Worm (Caenorhabditis elegans) whole organism, early embryonic: ENCODE results near the gene ptc-3.

Experiments used
- B0310.2 ChIP-seq: sonication (generic microtip); optimal IDR thresholded peaks from 2 replicates; lab custom pipeline; 2016; ENCODE audit warnings: mild to moderate bottlenecking, missing genetic modification characterization, missing compliant biosample characterization
- F13C5.2 ChIP-seq: sonication (generic microtip); optimal IDR thresholded peaks from 2 replicates; lab custom pipeline; 2017; ENCODE audit warnings: mild to moderate bottlenecking, missing genetic modification characterization, inconsistent platforms, missing compliant biosample characterization
- aly-1 ChIP-seq: sonication (generic microtip); optimal IDR thresholded peaks from 2 replicates; lab custom pipeline; 2016; ENCODE audit warnings: missing genetic modification characterization, missing compliant biosample characterization
- ama-1 ChIP-seq: fragments of 150-350 bp; optimal IDR thresholded peaks from 2 replicates; lab custom pipeline; 2014
- ceh-13 ChIP-seq: fragments of 200-800 bp; sonication (Bioruptor generic); optimal IDR thresholded peaks from 2 replicates; lab custom pipeline; 2018; ENCODE audit warnings: mild to moderate bottlenecking, missing genetic modification characterization, missing compliant biosample characterization
- ceh-36 ChIP-seq: sonication (generic microtip); optimal IDR thresholded peaks from 2 replicates; lab custom pipeline; 2016; ENCODE audit warnings: missing genetic modification characterization, inconsistent platforms, missing compliant biosample characterization
- ets-7 ChIP-seq: sonication (generic microtip); optimal IDR thresholded peaks from 2 replicates; lab custom pipeline; 2016; ENCODE audit warnings: missing genotype, missing genetic modification characterization, missing compliant biosample characterization
- flt-1 ChIP-seq: fragments of 200-800 bp; sonication (Bioruptor generic); IDR thresholded peaks from 2 replicates; pipeline ENCODE4 v1.3.6; 2022; ENCODE audit warnings: missing genetic modification characterization, missing compliant biosample characterization
- hmbx-1 ChIP-seq: sonication (generic microtip); optimal IDR thresholded peaks from 2 replicates; lab custom pipeline; 2016; ENCODE audit warnings: mild to moderate bottlenecking, missing genetic modification characterization, missing compliant biosample characterization
- hmg-4 ChIP-seq: fragments of 200-800 bp; sonication (Bioruptor generic); optimal IDR thresholded peaks from 2 replicates; lab custom pipeline; 2018; ENCODE audit warnings: mild to moderate bottlenecking, missing genetic modification characterization, missing compliant biosample characterization
- hnd-1 ChIP-seq: sonication (generic microtip); optimal IDR thresholded peaks from 2 replicates; lab custom pipeline; 2016; ENCODE audit warnings: missing genetic modification characterization, missing compliant biosample characterization
- pes-1 ChIP-seq: fragments of 200-800 bp; sonication (Bioruptor generic); IDR thresholded peaks from 2 replicates; pipeline ENCODE4 v1.3.6; 2022; ENCODE audit warnings: missing genetic modification reagents, missing genetic modification characterization, missing compliant biosample characterization
- scrt-1 ChIP-seq: fragments of 200-800 bp; sonication (Bioruptor generic); IDR thresholded peaks from 2 replicates; pipeline ENCODE4 v1.3.6; 2022; ENCODE audit warnings: missing genetic modification characterization, missing compliant biosample characterization
- sea-1 ChIP-seq: fragments of 200-800 bp; sonication (Bioruptor generic); conservative IDR thresholded peaks from 2 replicates; pipeline ENCODE4 v1.3.6; 2022; ENCODE audit warnings: missing genetic modification characterization, missing compliant biosample characterization
- tbx-11 ChIP-seq: fragments of 200-800 bp; sonication (Bioruptor generic); IDR thresholded peaks from 2 replicates; pipeline ENCODE4 v1.3.6; 2022; ENCODE audit warnings: missing genetic modification characterization, missing compliant biosample characterization
- tbx-37 ChIP-seq: fragments of 200-800 bp; sonication (Bioruptor generic); conservative IDR thresholded peaks from 2 replicates; pipeline ENCODE4 v1.3.6; 2022; ENCODE audit warnings: missing genetic modification reagents, missing genetic modification characterization, missing compliant biosample characterization
- tra-4 ChIP-seq: sonication (generic microtip); optimal IDR thresholded peaks from 2 replicates; lab custom pipeline; 2017; ENCODE audit warnings: missing genetic modification characterization, missing compliant biosample characterization

Gene ptc-3

DNA sequence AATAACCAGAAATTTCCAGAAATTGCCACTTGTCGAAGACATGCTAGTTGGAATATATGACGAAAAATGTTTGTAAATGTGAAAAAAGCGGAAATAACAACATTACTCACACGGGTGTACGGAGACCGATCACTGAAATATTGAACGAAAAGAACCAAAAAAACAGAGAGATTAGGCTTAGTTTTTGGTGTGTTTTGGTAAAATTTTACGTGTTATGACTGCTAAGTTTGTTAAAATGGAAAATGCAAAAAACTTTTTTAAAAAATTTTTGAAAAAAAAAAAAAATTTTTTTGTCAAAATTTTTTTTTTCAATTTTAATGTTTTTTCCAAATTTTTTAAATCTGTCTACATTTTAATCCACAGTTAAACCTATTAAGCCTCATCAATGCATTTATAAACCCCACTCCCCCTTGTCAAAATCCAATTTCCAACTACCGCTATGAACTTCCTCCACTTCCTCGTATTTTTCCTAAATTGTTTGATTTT, 29.9 kb downstream of the ptc-3 start, which contains the start of the genes fut-4 and K12H6.10:
TSS of gene fut-4 (minus strand) at position 101 of the 486 bp plus-strand sequence.
TSS of gene K12H6.10 (plus strand) at position 436 of the 486 bp plus-strand sequence.
- TF ChIP-seq flt-1 (no peak), ceh-13 (no peak), tbx-11 (no peak), F13C5.2 (tag; lab: Kevin White, UChicago) (no peak), hmg-4 (GFP tag; lab: Kevin White, UChicago) (no peak), ama-1 (lab: Kevin White, UChicago) (no peak), tra-4 (tag; lab: Kevin White, UChicago) (no peak), aly-1 (tag; lab: Kevin White, UChicago) (no peak), B0310.2 (tag; lab: Kevin White, UChicago) (no peak), tbx-37 (GFP tag; lab: Robert Waterston, UW) (no peak), sea-1 (no peak), hnd-1 (tag; lab: Kevin White, UChicago) (no peak), scrt-1 (no peak)

DNA sequence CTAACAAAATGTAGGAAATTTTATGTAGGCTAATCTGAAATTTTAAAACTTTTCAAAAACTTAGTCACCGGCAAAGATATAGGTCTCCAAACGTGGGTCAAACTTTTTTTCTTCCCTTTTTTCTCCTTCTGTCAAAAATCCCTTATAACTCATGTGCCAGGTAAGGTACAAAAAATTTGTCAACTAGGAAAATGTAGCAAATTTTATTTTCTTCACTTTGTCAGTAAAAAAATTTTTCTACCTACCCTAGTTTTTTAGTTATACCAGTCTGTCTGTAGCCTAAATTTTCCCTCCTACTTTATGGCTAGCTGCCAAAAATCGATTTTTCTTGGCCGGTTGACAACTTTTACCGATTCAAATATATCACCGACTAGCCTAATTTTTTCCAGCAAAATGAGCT, 35.7 kb downstream of the ptc-3 start, which contains the start of gene set-13:
TSS of gene set-13 (plus strand) at position 301 of the 400 bp plus-strand sequence.
- TF ChIP-seq tbx-11: no peak
- no peak for TF ChIP-seq ama-1 (lab: Kevin White, UChicago)
- no peak for TF ChIP-seq sea-1
- no peak for TF ChIP-seq hnd-1 (tag; lab: Kevin White, UChicago)
- no peak for TF ChIP-seq hmbx-1 (tag; lab: Kevin White, UChicago)
- no peak for TF ChIP-seq scrt-1
- no peak for TF ChIP-seq aly-1 (tag; lab: Kevin White, UChicago)
- no peak for TF ChIP-seq ets-7 (tag; lab: Kevin White, UChicago)
- no peak for TF ChIP-seq flt-1
- TF ChIP-seq pes-1 (GFP tag; lab: Robert Waterston, UW): no peak
- TF ChIP-seq ceh-36 (tag; lab: Kevin White, UChicago): no peak
- TF ChIP-seq hmg-4 (GFP tag; lab: Kevin White, UChicago): no peak
- TF ChIP-seq ceh-13: no peak
- no peak for TF ChIP-seq F13C5.2 (tag; lab: Kevin White, UChicago)
- no peak for TF ChIP-seq B0310.2 (tag; lab: Kevin White, UChicago)
- TF ChIP-seq tra-4 (tag; lab: Kevin White, UChicago): no peak
- TF ChIP-seq tbx-37 (GFP tag; lab: Robert Waterston, UW): no peak

- TF ChIP-seq tbx-37 (GFP tag; lab: Robert Waterston, UW): no peak
- no peak for TF ChIP-seq scrt-1
These were observed 36.9 kb downstream of the ptc-3 start, which contains the start of gene K12H6.2 for ce11 chrII:2815444-2815843. K12H6.2 (minus strand) TSS chrII:2815544.

- TF ChIP-seq hnd-1 (tag; lab: Kevin White, UChicago) (no peak), scrt-1 (no peak), hmg-4 (GFP tag; lab: Kevin White, UChicago) (no peak), hmbx-1 (tag; lab: Kevin White, UChicago) (no peak), tbx-11 (no peak), ets-7 (tag; lab: Kevin White, UChicago) (no peak), ama-1 (lab: Kevin White, UChicago) (no peak), sea-1 (no peak), pes-1 (GFP tag; lab: Robert Waterston, UW) (no peak), F13C5.2 (tag; lab: Kevin White, UChicago) (no peak), aly-1 (tag; lab: Kevin White, UChicago) (no peak), flt-1 (no peak), ceh-13 (no peak), ceh-36 (tag; lab: Kevin White, UChicago) (no peak), tbx-37 (GFP tag; lab: Robert Waterston, UW) (no peak), B0310.2 (tag; lab: Kevin White, UChicago) (no peak), tra-4 (tag; lab: Kevin White, UChicago) (no peak)
These were observed 37.4 kb downstream of the ptc-3 start for ce11 chrII:2815017-2815416.

ce11 chrII:2807674-2808206, 44.7 kb downstream of the ptc-3 start, which contains the start of gene K12H6.12:
K12H6.12 (plus strand) TSS chrII:2808156.
- no peak for TF ChIP-seq scrt-1
- no peak for TF ChIP-seq flt-1
- TF ChIP-seq B0310.2 (tag; lab: Kevin White, UChicago): no peak
- TF ChIP-seq hmg-4 (GFP tag; lab: Kevin White, UChicago): no peak
- TF ChIP-seq hmbx-1 (tag; lab: Kevin White, UChicago): no peak
- no peak for TF ChIP-seq sea-1
- TF ChIP-seq tbx-37 (GFP tag; lab: Robert Waterston, UW): no peak
- no peak for TF ChIP-seq pes-1 (GFP tag; lab: Robert Waterston, UW)
- no peak for TF ChIP-seq ceh-13
- TF ChIP-seq aly-1 (tag; lab: Kevin White, UChicago): no peak
- TF ChIP-seq ets-7 (tag; lab: Kevin White, UChicago): no peak

ce11 chrII:2805566-2805965, 46.8 kb downstream of the ptc-3 start:
- TF ChIP-seq aly-1 (tag; lab: Kevin White, UChicago) (no peak), flt-1 (no peak)

ce11 chrII:2804949-2805348, 47.4 kb downstream of the ptc-3 start:
- TF ChIP-seq aly-1 (tag; lab: Kevin White, UChicago): no peak
- TF ChIP-seq F13C5.2 (tag; lab: Kevin White, UChicago): no peak
- TF ChIP-seq ets-7 (tag; lab: Kevin White, UChicago): no peak
- TF ChIP-seq tbx-37 (GFP tag; lab: Robert Waterston, UW): no peak
- no peak for TF ChIP-seq hnd-1 (tag; lab: Kevin White, UChicago)
- TF ChIP-seq ceh-36 (tag; lab: Kevin White, UChicago): no peak
- TF ChIP-seq sea-1: no peak
- no peak for TF ChIP-seq tra-4 (tag; lab: Kevin White, UChicago)
- no peak for TF ChIP-seq B0310.2 (tag; lab: Kevin White, UChicago)
- TF ChIP-seq hmg-4 (GFP tag; lab: Kevin White, UChicago): no peak
- TF ChIP-seq ama-1 (lab: Kevin White, UChicago): no peak
